Worm (Caenorhabditis elegans) whole organism, midembryonic: Measurements from ENCODE around the gene mbk-1.
A peak's percentile ranks its signal among the peaks of the same experiment; 100 is the strongest.

ENCODE experiments used
- T22C8.4 ChIP-seq: fragments of 200-800 bp; sonication (Bioruptor generic); IDR thresholded peaks from 2 replicates; pipeline ENCODE4 v1.3.6; 2022; ENCODE audit warnings: missing genetic modification characterization, missing compliant biosample characterization
- cog-1 ChIP-seq: sonication (generic microtip); optimal IDR thresholded peaks from 2 replicates; lab custom pipeline; 2016; ENCODE audit warnings: missing genetic modification characterization, missing compliant biosample characterization
- flt-1 ChIP-seq: fragments of 200-800 bp; sonication (Bioruptor generic); IDR thresholded peaks from 2 replicates; pipeline ENCODE4 v1.3.6; 2022; ENCODE audit warnings: missing genetic modification characterization, missing compliant biosample characterization
- klf-2 ChIP-seq: fragments of 200-800 bp; sonication (Bioruptor generic); conservative IDR thresholded peaks from 2 replicates; pipeline ENCODE4 v1.3.6; 2022; ENCODE audit warnings: missing genetic modification reagents, missing genetic modification characterization, missing compliant biosample characterization
- med-1 ChIP-seq: sonication (generic microtip); optimal IDR thresholded peaks from 2 replicates; lab custom pipeline; 2017; ENCODE audit warnings: missing genetic modification characterization, mild to moderate bottlenecking, missing compliant biosample characterization, antibody characterized with exemption, missing genetic modification reagents; ENCODE audit not compliant: insufficient read depth
- ref-1 ChIP-seq: fragments of 200-800 bp; sonication (Bioruptor generic); conservative IDR thresholded peaks from 2 replicates; pipeline ENCODE4 v1.3.6; 2022; ENCODE audit warnings: missing genetic modification reagents, missing genetic modification characterization, missing compliant biosample characterization
- tab-1 ChIP-seq: fragments of 200-800 bp; sonication (Bioruptor generic); IDR thresholded peaks from 2 replicates; pipeline ENCODE4 v1.3.6; 2022; ENCODE audit warnings: missing genetic modification characterization, missing compliant biosample characterization
- ztf-23 ChIP-seq: fragments of 200-800 bp; sonication (Bioruptor generic); IDR thresholded peaks from 2 replicates; pipeline ENCODE4 v1.3.6; 2022; ENCODE audit warnings: missing genetic modification reagents, missing genetic modification characterization, missing compliant biosample characterization
- ztf-29 ChIP-seq: fragments of 200-800 bp; sonication (Bioruptor generic); IDR thresholded peaks from 2 replicates; pipeline ENCODE4 v1.3.6; 2022; ENCODE audit warnings: missing genetic modification reagents, missing genetic modification characterization, missing compliant biosample characterization

Gene mbk-1

DNA sequence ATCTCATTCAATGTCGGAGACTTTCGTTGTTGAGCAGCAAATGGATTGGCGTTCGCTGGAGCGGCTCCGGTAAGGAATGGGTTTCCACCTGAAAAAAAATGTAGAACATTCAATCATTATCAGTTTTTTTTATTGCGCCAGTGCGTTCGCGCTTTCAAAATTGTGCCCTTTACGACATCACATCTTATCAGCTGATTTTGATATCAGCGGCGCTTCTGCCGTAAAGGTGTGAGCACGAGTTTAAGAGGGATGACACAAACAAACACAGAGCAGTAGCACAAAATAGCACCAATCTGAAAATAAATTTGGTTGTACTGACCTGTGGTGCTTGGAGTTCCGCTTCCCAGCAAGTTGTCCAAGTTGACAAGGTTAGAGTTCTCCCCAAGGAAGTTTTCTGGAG is 7.6 kb downstream of the mbk-1 start:
- TF ChIP-seq ztf-29 (GFP tag; lab: Robert Waterston, UW) (no peak), T22C8.4 (no peak), flt-1 (GFP tag; lab: Robert Waterston, UW) (no peak), ref-1 (no peak), tab-1 (GFP tag; lab: Robert Waterston, UW) (no peak), med-1 (GFP tag; lab: Kevin White, UChicago) (no peak)

DNA sequence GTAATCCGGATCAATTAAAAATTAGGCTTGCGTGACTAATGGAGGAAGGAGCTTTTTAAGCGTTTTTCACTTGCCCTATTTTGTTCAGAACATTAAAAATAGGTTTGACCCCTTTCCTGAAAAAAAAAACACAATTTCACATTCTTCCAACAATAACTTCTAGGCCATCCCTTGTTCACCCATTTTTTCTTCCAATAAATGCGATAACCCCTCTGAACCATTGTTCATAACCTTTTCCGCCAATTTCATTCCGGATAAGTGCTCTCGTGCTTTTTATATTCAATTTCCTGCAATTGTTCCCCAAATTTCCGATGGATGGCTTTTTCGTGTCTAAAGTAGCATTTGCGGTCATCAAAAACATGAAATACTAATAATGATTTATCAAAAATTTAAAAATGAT is 8.9 kb downstream of the mbk-1 start:
- TF ChIP-seq klf-2 (no peak), ref-1 (no peak), tab-1 (GFP tag; lab: Robert Waterston, UW) (no peak), T22C8.4 (no peak), med-1 (GFP tag; lab: Kevin White, UChicago) (no peak), ztf-29 (GFP tag; lab: Robert Waterston, UW) (no peak)

- peak; percentile 65 for TF ChIP-seq cog-1 (tag; lab: Kevin White, UChicago)
- TF ChIP-seq ztf-23, result 0 out of 2 replicates have a peak, but pooled peaks have one; percentile 51
- TF ChIP-seq flt-1 (GFP tag; lab: Robert Waterston, UW), result no peak
Measured at ce11 chrX:14813398-14813797, 10.9 kb downstream of the mbk-1 start.

DNA sequence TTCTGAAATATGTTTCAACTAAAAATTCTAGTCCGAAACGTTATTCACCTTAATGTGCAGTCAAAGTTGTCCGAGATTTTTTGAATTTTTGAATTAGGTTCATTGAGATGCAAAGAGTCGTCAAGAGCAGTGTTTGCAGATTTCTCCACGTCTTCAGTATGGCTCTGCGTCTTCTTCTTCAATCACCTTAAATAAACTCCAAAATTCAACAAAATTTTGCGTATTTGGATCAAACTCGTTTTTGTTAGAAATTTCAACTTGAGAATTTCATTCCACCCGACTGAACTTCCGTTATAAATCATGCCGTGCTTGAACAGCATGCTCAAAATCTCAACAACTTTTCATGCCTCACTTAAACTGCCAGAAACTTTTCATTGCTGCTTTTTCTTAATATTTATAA is 12.3 kb downstream of the mbk-1 start, which contains the start of gene T04C10.3:
Gene T04C10.3, plus strand, starts transcription at position 301 of the 400 bp plus-strand sequence.
- TF ChIP-seq cog-1 (tag; lab: Kevin White, UChicago), result no peak
- TF ChIP-seq ztf-29 (GFP tag; lab: Robert Waterston, UW), result no peak
- TF ChIP-seq flt-1 (GFP tag; lab: Robert Waterston, UW), result no peak
- TF ChIP-seq T22C8.4, result no peak
- no peak for TF ChIP-seq ztf-23
- TF ChIP-seq med-1 (GFP tag; lab: Kevin White, UChicago), result no peak
- no peak for TF ChIP-seq tab-1 (GFP tag; lab: Robert Waterston, UW)
- no peak for TF ChIP-seq klf-2
- TF ChIP-seq ref-1, result no peak

DNA sequence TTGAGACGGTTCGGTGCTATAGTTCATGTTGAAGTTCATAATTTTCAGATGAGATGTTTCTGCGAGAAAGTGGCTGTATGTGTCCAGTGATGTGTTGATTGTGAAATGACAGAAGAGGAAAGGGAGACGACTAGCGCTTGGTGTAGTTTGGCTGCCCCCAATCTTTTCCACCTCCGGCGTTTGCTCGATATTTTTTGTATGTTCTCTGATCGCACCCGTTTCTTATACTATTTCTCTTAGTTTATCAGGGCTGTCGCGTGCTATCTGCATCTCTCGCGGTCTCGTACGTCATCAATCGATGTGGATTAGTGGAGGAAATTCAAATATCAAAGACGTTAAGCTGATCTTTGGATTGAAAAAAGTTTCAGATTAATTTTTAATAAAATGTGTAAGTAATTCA is 13.6 kb downstream of the mbk-1 start, which contains the start of gene atf-4:
Gene atf-4, minus strand, starts transcription at position 93 of the 400 bp plus-strand sequence.
- TF ChIP-seq klf-2 (no peak), med-1 (GFP tag; lab: Kevin White, UChicago) (no peak), ref-1 (no peak), T22C8.4 (0 out of 2 replicates have a peak, but pooled peaks have one; percentile 46), cog-1 (tag; lab: Kevin White, UChicago) (no peak), ztf-29 (GFP tag; lab: Robert Waterston, UW) (no peak)

ce11 chrX:14809905-14810304 is 14.4 kb downstream of the mbk-1 start:
- TF ChIP-seq tab-1 (GFP tag; lab: Robert Waterston, UW) (no peak), T22C8.4 (no peak), ztf-29 (GFP tag; lab: Robert Waterston, UW) (no peak), flt-1 (GFP tag; lab: Robert Waterston, UW) (no peak), med-1 (GFP tag; lab: Kevin White, UChicago) (no peak), cog-1 (tag; lab: Kevin White, UChicago) (no peak), klf-2 (no peak), ref-1 (no peak), ztf-23 (no peak)

- TF ChIP-seq klf-2 (no peak), cog-1 (tag; lab: Kevin White, UChicago) (no peak), flt-1 (GFP tag; lab: Robert Waterston, UW) (no peak), med-1 (GFP tag; lab: Kevin White, UChicago) (no peak), ztf-23 (no peak), ztf-29 (GFP tag; lab: Robert Waterston, UW) (no peak), ref-1 (no peak), tab-1 (GFP tag; lab: Robert Waterston, UW) (no peak), T22C8.4 (no peak)
Measured at ce11 chrX:14808796-14809195, 15.5 kb downstream of the mbk-1 start.

- TF ChIP-seq T22C8.4, result no peak
Measured at ce11 chrX:14806936-14807335, 17.4 kb downstream of the mbk-1 start, which contains the start of gene F42D1.4. Gene F42D1.4 (plus strand): TSS chrX:14807236.

DNA sequence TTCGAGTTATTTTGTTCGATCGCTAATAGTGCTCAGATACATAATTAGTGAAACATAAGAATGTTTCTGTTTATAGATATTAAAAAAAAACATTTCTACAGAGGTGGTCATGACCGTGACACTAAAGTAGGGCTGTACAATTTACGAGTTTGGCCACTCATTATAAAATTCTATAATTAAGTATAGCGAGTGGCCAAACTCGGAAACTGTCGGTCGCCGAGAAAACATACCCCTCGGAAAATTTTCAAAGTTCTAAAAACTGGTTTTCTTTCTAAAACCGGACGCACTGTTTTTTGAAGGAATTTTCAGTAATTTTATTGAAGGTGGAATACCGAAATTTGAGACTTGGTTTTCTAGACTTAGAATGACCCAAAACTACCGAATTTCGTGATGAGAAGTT is 18.6 kb downstream of the mbk-1 start:
- TF ChIP-seq med-1 (GFP tag; lab: Kevin White, UChicago), result no peak

DNA sequence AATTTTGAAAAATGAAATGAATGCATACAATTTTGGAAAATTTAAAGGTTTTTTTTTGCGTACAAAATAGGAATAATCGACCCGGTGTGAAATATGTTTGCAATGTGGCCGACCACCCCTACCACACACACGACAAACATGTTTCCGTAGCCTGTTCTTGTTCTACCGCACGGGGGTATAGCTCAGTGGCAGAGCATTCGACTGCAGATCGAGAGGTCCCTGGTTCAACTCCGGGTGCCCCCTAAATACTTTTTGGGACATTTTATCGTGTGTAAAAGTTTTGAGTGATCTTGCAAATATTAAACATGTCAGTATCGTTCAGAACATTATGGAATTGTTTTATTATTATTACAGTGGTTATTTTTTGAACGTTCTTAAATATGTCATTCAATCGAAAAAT is 19.6 kb downstream of the mbk-1 start:
- peak; percentile 95 for TF ChIP-seq flt-1 (GFP tag; lab: Robert Waterston, UW)
- peak; percentile 67 for TF ChIP-seq cog-1 (tag; lab: Kevin White, UChicago)
- peak; percentile 88 for TF ChIP-seq ztf-23
- peak; percentile 84 for TF ChIP-seq ztf-29 (GFP tag; lab: Robert Waterston, UW)
- peak; percentile 82 for TF ChIP-seq ref-1
- peak; percentile 86 for TF ChIP-seq klf-2
- TF ChIP-seq tab-1 (GFP tag; lab: Robert Waterston, UW), result peak; percentile 96
- peak; percentile 45 for TF ChIP-seq med-1 (GFP tag; lab: Kevin White, UChicago)
- peak; percentile 76 for TF ChIP-seq T22C8.4

- TF ChIP-seq ztf-29 (GFP tag; lab: Robert Waterston, UW) (no peak), T22C8.4 (no peak), flt-1 (GFP tag; lab: Robert Waterston, UW) (no peak), ztf-23 (no peak), cog-1 (tag; lab: Kevin White, UChicago) (no peak), ref-1 (no peak), tab-1 (GFP tag; lab: Robert Waterston, UW) (no peak), med-1 (GFP tag; lab: Kevin White, UChicago) (no peak), klf-2 (no peak)
Measured at ce11 chrX:14797405-14797804, 26.9 kb downstream of the mbk-1 start.
